Fruit fly (Drosophila melanogaster): Measurements from ENCODE around the gene CG11964.

Gene CG11964

DNA sequence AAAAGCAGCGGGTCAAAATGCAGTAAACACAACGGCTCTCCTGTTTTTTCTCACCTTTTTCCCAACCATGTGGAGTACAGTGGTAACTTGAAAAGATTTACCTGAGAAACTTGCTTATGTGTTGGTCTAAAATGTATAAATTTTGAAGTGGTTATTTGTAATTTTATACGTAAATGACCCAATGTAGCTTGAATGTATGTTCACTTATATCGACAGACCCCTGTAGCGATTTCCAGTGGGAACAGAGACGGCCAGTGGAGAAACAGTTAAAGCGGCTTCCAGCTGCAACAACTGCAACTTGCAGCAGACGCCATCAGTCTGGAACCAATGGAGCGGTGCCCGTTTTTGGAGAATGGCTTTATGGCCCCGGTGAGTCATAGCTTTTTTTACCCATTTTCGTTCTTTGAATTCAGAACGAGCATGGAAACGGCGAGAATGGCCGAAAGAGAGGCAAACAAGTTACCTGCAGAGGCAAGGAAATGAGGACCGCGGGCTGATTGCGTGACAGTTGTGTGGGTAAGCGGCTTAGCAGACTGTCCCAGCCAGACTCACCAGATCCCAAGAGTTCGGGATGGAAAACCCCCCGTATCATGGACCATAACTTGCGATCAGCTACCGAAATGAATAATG, 18.8 kb downstream of the CG11964 start (continued):
- TF ChIP-seq tup (GFP tag; optimal IDR thresholded peaks at IDR 0.05) = no peak
- no peak for TF ChIP-seq CG10147 (GFP tag; optimal IDR thresholded peaks at IDR 0.05)
- 0 out of 3 replicates have a peak, but pooled peaks have one; percentile 28 for TF ChIP-seq ken (GFP tag; IDR thresholded peaks at IDR 0.05)
- TF ChIP-seq cwo (GFP tag; optimal IDR thresholded peaks at IDR 0.05) = peak; percentile 37
- TF ChIP-seq HHEX (GFP tag; optimal IDR thresholded peaks at IDR 0.05) = no peak
- no peak for TF ChIP-seq CG14860 (GFP tag; IDR thresholded peaks at IDR 0.05; ENCODE audit: partially characterized antibody)
- TF ChIP-seq corto (GFP tag; optimal IDR thresholded peaks at IDR 0.05) = peak; percentile 52
- TF ChIP-seq Myb (GFP tag; optimal IDR thresholded peaks at IDR 0.05) = peak; percentile 26
- TF ChIP-seq slou (GFP tag; optimal IDR thresholded peaks at IDR 0.05) = no peak
- no peak for TF ChIP-seq Dbx (GFP tag; IDR thresholded peaks at IDR 0.05)
- peak in 1 of 2 experiments; percentile 6 for TF ChIP-seq Hr51 (GFP tag; optimal IDR thresholded peaks at IDR 0.05)
- no peak for TF ChIP-seq ab (GFP tag; optimal IDR thresholded peaks at IDR 0.05)
- TF ChIP-seq CG10959 (GFP tag; IDR thresholded peaks at IDR 0.05) = peak; percentile 63
- no peak for TF ChIP-seq Aef1 (GFP tag; IDR thresholded peaks at IDR 0.05)
- TF ChIP-seq CG11398 (GFP tag; optimal IDR thresholded peaks at IDR 0.05) = peak; percentile 21
- peak; percentile 41 for TF ChIP-seq Antp (GFP tag; optimal IDR thresholded peaks at IDR 0.05)
- TF ChIP-seq CG8281 (tag; optimal IDR thresholded peaks at IDR 0.05) = no peak
- TF ChIP-seq CG15011 (GFP tag; optimal IDR thresholded peaks at IDR 0.05) = peak; percentile 31
- no peak for TF ChIP-seq CG12744 (GFP tag; optimal IDR thresholded peaks at IDR 0.05)
- no peak for TF ChIP-seq C15 (GFP tag; IDR thresholded peaks at IDR 0.05)
- peak; percentile 72; the same call in 2 of the 3 replicates for TF ChIP-seq CG7357 (GFP tag; IDR thresholded peaks at IDR 0.05)
- TF ChIP-seq CG5953 (GFP tag; IDR thresholded peaks at IDR 0.05) = 0 out of 2 replicates have a peak, but pooled peaks have one; percentile 5
- peak; percentile 1 to 49 for TF ChIP-seq dpn (GFP tag; optimal IDR thresholded peaks at IDR 0.05)
- TF ChIP-seq ttk (GFP tag; IDR thresholded peaks at IDR 0.05) = peak; percentile 54
- TF ChIP-seq CG6683 (GFP tag; optimal IDR thresholded peaks at IDR 0.05) = peak; percentile 1
- no peak for TF ChIP-seq toy (GFP tag; IDR thresholded peaks at IDR 0.05)
- TF ChIP-seq tll (GFP tag; optimal IDR thresholded peaks at IDR 0.05) = no peak
- TF ChIP-seq CG17328 (GFP tag; IDR thresholded peaks at IDR 0.05) = peak; percentile 58
- TF ChIP-seq p53 (GFP tag; optimal IDR thresholded peaks at IDR 0.05) = no peak
- TF ChIP-seq CG12299 (tag; optimal IDR thresholded peaks at IDR 0.05) = no peak
- no peak for TF ChIP-seq CG9876 (GFP tag; optimal IDR thresholded peaks at IDR 0.05)
- TF ChIP-seq CG10462 (GFP tag; optimal IDR thresholded peaks at IDR 0.05) = no peak
- no peak for TF ChIP-seq zf30C (GFP tag; optimal IDR thresholded peaks at IDR 0.05)
- no peak for TF ChIP-seq sna (GFP tag; IDR thresholded peaks at IDR 0.05; ENCODE audit: partially characterized antibody)
- no peak for TF ChIP-seq mam (GFP tag; optimal IDR thresholded peaks at IDR 0.05)
- TF ChIP-seq stwl (tag; optimal IDR thresholded peaks at IDR 0.05) = peak; percentile 30
- TF ChIP-seq CG3065 (GFP tag; optimal IDR thresholded peaks at IDR 0.05) = peak; percentile 5
- no peak for TF ChIP-seq ems (GFP tag; optimal IDR thresholded peaks at IDR 0.05)
- peak; percentile 24 for TF ChIP-seq Nf-YB (GFP tag; optimal IDR thresholded peaks at IDR 0.05)
- peak; percentile 85 for TF ChIP-seq trem (tag; optimal IDR thresholded peaks at IDR 0.05)
- peak; percentile 85 for TF ChIP-seq fd96Cb (tag; optimal IDR thresholded peaks at IDR 0.05)
- TF ChIP-seq so (GFP tag; IDR thresholded peaks at IDR 0.05) = no peak
- no peak; the same call in 1 of the 2 replicates for TF ChIP-seq CkIIα-i1 (GFP tag; IDR thresholded peaks at IDR 0.05)
- TF ChIP-seq Deaf1 (tag; optimal IDR thresholded peaks at IDR 0.05) = no peak
- peak; percentile 18 for TF ChIP-seq shn (GFP tag; optimal IDR thresholded peaks at IDR 0.05)
- TF ChIP-seq sd (tag; optimal IDR thresholded peaks at IDR 0.05) = no peak
- TF ChIP-seq stc (GFP tag; IDR thresholded peaks at IDR 0.05) = peak; percentile 52; the same call in 1 of the 2 replicates
- TF ChIP-seq CG14050 (GFP tag; IDR thresholded peaks at IDR 0.05) = no peak
- TF ChIP-seq Nf-YA (GFP tag; IDR thresholded peaks at IDR 0.05) = 0 out of 2 replicates have a peak, but pooled peaks have one; percentile 8
- TF ChIP-seq Xrp1 (GFP tag; IDR thresholded peaks at IDR 0.05) = peak; percentile 90

Data from whole organism, embryonic.